Worm (Caenorhabditis elegans): ENCODE results near the gene F10G2.2.
A peak's percentile ranks its signal among the peaks of the same experiment; 100 is the strongest.
"Not testable (repeated sequence)": the region's sequence is repeated elsewhere in the genome, so short reads cannot be mapped to it uniquely, and the experiment has no call there.

F10G2.2 gene

ce11 chrV:7332253-7332652 is 1.3 kb downstream of the F10G2.2 start, which contains the start of gene F10G2.1:
TSS of gene F10G2.1 (plus strand) at chrV:7332553.
- TF ChIP-seq ceh-16 (tag; optimal IDR thresholded peaks at IDR 0.05) (no peak), mdl-1 (tag; optimal IDR thresholded peaks at IDR 0.05) (no peak), nhr-10 (tag; optimal IDR thresholded peaks at IDR 0.05) (no peak), nhr-6 (tag; optimal IDR thresholded peaks at IDR 0.05) (no peak), unc-39 (tag; optimal IDR thresholded peaks at IDR 0.05) (no peak), sma-9 (GFP tag; optimal IDR thresholded peaks at IDR 0.05) (no peak), sma-9 (tag; optimal IDR thresholded peaks at IDR 0.05) (no peak), lsy-2 (tag; optimal IDR thresholded peaks at IDR 0.05) (no peak), nhr-23 (tag; optimal IDR thresholded peaks at IDR 0.05) (no peak)

- TF ChIP-seq lin-13 (GFP tag; optimal IDR thresholded peaks at IDR 0.05); nhr-12 (tag; optimal IDR thresholded peaks at IDR 0.05); mbf-1 (tag; optimal IDR thresholded peaks at IDR 0.05): not testable (repeated sequence)
These were observed 6.2 kb downstream of the F10G2.2 start, which contains the start of gene F10G2.7 for ce11 chrV:7337218-7337617. TSS of gene F10G2.7 (minus strand) at chrV:7337318.

DNA sequence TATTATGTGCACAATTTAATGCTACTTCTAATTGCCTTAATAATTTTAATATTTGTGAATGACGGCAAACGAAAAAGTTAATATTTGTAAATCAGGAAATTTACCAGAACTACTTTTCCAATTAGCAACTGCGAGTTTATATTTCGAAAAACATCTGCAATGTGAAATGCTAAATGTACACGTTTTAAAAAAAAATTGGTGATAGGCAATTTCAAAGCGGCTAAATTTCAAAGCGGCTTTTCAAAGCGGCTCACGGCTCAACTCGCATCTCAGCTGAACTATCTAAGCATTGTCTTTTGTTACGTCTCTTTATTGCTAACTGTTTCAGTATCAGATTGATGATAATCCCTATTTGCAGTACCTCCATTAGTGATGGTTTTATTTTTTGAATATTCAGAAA is 8.9 kb downstream of the F10G2.2 start, which contains the start of gene srh-187:
Gene srh-187 (minus strand): TSS at position 101 of the 400 bp plus-strand sequence.
- no peak for TF ChIP-seq crh-2 (tag; optimal IDR thresholded peaks at IDR 0.05)
- no peak for TF ChIP-seq lin-39 (tag; optimal IDR thresholded peaks at IDR 0.05)
- TF ChIP-seq nhr-12 (tag; optimal IDR thresholded peaks at IDR 0.05) = no peak
- no peak for TF ChIP-seq sem-4 (tag; optimal IDR thresholded peaks at IDR 0.05)
- TF ChIP-seq unc-39 (tag; optimal IDR thresholded peaks at IDR 0.05) = no peak
- no peak for TF ChIP-seq ceh-16 (tag; optimal IDR thresholded peaks at IDR 0.05)
- TF ChIP-seq sma-9 (GFP tag; optimal IDR thresholded peaks at IDR 0.05) = no peak
- TF ChIP-seq sma-9 (tag; optimal IDR thresholded peaks at IDR 0.05) = no peak
- TF ChIP-seq lin-13 (GFP tag; optimal IDR thresholded peaks at IDR 0.05) = no peak
- TF ChIP-seq snpc-4 (tag; optimal IDR thresholded peaks at IDR 0.05) = no peak
- TF ChIP-seq Y55F3AM.14 (GFP tag; optimal IDR thresholded peaks at IDR 0.05) = no peak
- TF ChIP-seq dmd-4 (tag; optimal IDR thresholded peaks at IDR 0.05) = no peak
- TF ChIP-seq aly-2 (tag; optimal IDR thresholded peaks at IDR 0.05) = no peak
- TF ChIP-seq nhr-21 (tag; optimal IDR thresholded peaks at IDR 0.05) = no peak
- no peak for TF ChIP-seq nhr-237 (tag; optimal IDR thresholded peaks at IDR 0.05)
- no peak for TF ChIP-seq nhr-10 (tag; optimal IDR thresholded peaks at IDR 0.05)

DNA sequence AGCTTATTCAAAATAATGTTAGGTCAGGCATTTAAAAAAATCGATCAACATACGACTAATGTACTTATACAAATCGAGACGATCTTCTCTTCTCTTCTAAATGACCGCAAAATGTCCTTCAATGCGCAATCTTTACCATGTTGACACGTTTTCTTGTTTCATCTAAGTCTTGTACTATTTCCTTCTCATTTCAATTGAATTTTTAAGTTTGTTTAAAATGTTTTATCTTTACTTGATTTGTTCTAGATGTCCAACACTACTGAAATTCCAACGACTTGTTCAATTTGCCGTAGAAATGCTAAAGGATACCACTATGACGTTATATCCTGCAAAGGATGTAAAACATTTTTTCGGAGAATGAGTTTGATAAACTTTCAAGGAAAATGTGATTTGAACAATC is 11.0 kb downstream of the F10G2.2 start, which contains the start of the genes nhr-263 and nhr-148:
Gene nhr-263 (minus strand): TSS at position 101 of the 400 bp plus-strand sequence.
Gene nhr-148 (plus strand): TSS at position 215 of the 400 bp plus-strand sequence.
- TF ChIP-seq nhr-12 (tag; optimal IDR thresholded peaks at IDR 0.05) (no peak), sma-9 (GFP tag; optimal IDR thresholded peaks at IDR 0.05) (peak; percentile 37), sma-9 (tag; optimal IDR thresholded peaks at IDR 0.05) (no peak), elt-3 (tag; optimal IDR thresholded peaks at IDR 0.05) (no peak)

- TF ChIP-seq ceh-82 (tag; optimal IDR thresholded peaks at IDR 0.05) = no peak
- no peak for TF ChIP-seq gmeb-1 (tag; optimal IDR thresholded peaks at IDR 0.05)
- no peak for TF ChIP-seq mdl-1 (tag; optimal IDR thresholded peaks at IDR 0.05)
- no peak for TF ChIP-seq ztf-1 (GFP tag; conservative IDR thresholded peaks at IDR 0.05)
- TF ChIP-seq C34F6.9 (tag; optimal IDR thresholded peaks at IDR 0.05) = no peak
- TF ChIP-seq lsy-2 (tag; optimal IDR thresholded peaks at IDR 0.05) = no peak
- TF ChIP-seq dmd-4 (tag; optimal IDR thresholded peaks at IDR 0.05) = no peak
These were observed 12.6 kb downstream of the F10G2.2 start, which contains the start of gene srh-244 for ce11 chrV:7343522-7343921. TSS of gene srh-244 (plus strand) at chrV:7343822.

DNA sequence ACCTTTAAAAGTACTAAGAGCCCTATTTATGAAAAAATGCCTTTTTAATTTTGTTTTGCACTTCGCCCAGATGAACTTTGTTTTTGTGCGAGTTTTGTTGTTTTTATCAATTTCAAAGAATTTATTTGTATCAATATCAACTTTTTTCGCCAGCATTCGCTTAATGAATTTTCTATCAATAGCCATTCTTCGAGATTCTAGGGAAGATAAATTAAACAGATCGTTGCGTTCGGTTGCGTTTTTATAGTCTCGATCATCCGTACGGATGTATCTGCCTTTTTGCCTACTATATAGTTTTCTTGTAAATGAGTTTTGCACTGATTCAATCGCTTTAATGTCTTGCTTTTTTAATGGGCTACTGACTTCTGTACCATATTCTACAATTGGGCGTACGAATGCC is 14.5 kb downstream of the F10G2.2 start, which contains the start of gene nhr-147:
Gene nhr-147 (plus strand): TSS at position 301 of the 400 bp plus-strand sequence.
- not testable (repeated sequence) for TF ChIP-seq ceh-16, nhr-23, unc-39 (tag; optimal IDR thresholded peaks at IDR 0.05)

DNA sequence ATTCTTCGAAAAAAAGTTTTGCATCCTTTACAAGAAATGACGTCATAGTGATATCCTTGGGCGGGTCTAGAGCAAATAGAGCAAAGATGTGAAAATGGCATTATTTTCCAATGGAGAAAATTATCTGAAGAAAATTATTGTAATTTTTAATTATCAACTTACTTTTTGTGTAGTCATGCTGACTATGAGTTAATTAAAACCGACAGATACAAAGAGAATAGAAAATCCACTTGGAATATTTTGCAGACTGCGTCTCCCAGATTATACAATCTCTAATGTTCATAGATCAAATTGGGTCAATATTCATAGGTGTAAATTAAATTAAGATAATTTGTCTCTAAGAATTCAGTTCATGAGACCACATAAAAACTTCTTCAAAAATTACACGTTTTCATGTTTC is 18.6 kb downstream of the F10G2.2 start, which contains the start of gene nhr-149:
Gene nhr-149 (minus strand): TSS at position 101 of the 400 bp plus-strand sequence.
- TF ChIP-seq mbf-1 (tag; optimal IDR thresholded peaks at IDR 0.05) (no peak), nhr-25 (tag; optimal IDR thresholded peaks at IDR 0.05) (no peak), unc-62 (GFP tag; optimal IDR thresholded peaks at IDR 0.05) (no peak), Y55F3AM.14 (GFP tag; optimal IDR thresholded peaks at IDR 0.05) (no peak), sma-3 (GFP tag; optimal IDR thresholded peaks at IDR 0.05) (no peak), C34F6.9 (tag; optimal IDR thresholded peaks at IDR 0.05) (no peak)
